Worm (Caenorhabditis elegans) whole organism, L4 larva: ENCODE measurements around the gene str-221.

Experiments used
- F37D6.2 ChIP-seq: sonication (generic microtip); optimal IDR thresholded peaks from 2 replicates; lab custom pipeline; 2016; ENCODE audit warnings: mild to moderate bottlenecking, missing genetic modification characterization, missing compliant biosample characterization
- F49E8.2 ChIP-seq: sonication (generic microtip); optimal IDR thresholded peaks from 2 replicates; lab custom pipeline; 2016; ENCODE audit warnings: missing compliant biosample characterization, mild to moderate bottlenecking, missing genetic modification characterization, borderline replicate concordance
- T20F7.1 ChIP-seq: fragments of 200-800 bp; sonication (Bioruptor generic); optimal IDR thresholded peaks from 2 replicates; lab custom pipeline; 2018; ENCODE audit warnings: mild to moderate bottlenecking, missing genetic modification characterization, missing compliant biosample characterization
- Y48G9A.11 ChIP-seq: fragments of 200-800 bp; sonication (Bioruptor generic); IDR thresholded peaks from 2 replicates; pipeline ENCODE4 v1.3.6; 2022; ENCODE audit warnings: missing genetic modification reagents, missing genetic modification characterization, missing compliant biosample characterization
- Y5F2A.4 ChIP-seq: fragments of 200-800 bp; sonication (Bioruptor generic); optimal IDR thresholded peaks from 2 replicates; lab custom pipeline; 2018; ENCODE audit warnings: mild to moderate bottlenecking, missing genetic modification characterization, missing compliant biosample characterization
- ZK337.2 ChIP-seq: fragments of 200-800 bp; sonication (Bioruptor generic); IDR thresholded peaks from 2 replicates; pipeline ENCODE4 v1.3.6; 2022; ENCODE audit warnings: missing genetic modification reagents, missing genetic modification characterization, missing compliant biosample characterization
- aha-1 ChIP-seq: fragments of 150-350 bp; peaks from one replicate; lab custom pipeline; 2014; ENCODE audit warnings: missing biosample characterization, missing genetic modification characterization
- ceh-20 ChIP-seq: fragments of 200-800 bp; sonication (Bioruptor generic); IDR thresholded peaks from 2 replicates; pipeline ENCODE4 v1.3.6; 2022; ENCODE audit warnings: missing genetic modification reagents, missing genetic modification characterization, missing compliant biosample characterization
- ceh-28 ChIP-seq: fragments of 150-350 bp; optimal IDR thresholded peaks from 2 replicates; lab custom pipeline; 2014; ENCODE audit warnings: missing biosample characterization, missing genetic modification reagents, missing genetic modification characterization
- ceh-44 ChIP-seq: fragments of 200-800 bp; sonication (Bioruptor generic); IDR thresholded peaks from 2 replicates; pipeline ENCODE4 v1.3.6; 2022; ENCODE audit warnings: missing genetic modification reagents, missing genetic modification characterization, missing compliant biosample characterization
- ceh-82 ChIP-seq: sonication (generic microtip); optimal IDR thresholded peaks from 2 replicates; lab custom pipeline; 2017; ENCODE audit warnings: missing biosample characterization, missing genetic modification characterization
- daf-16 ChIP-seq, 3 experiments: sonication (generic microtip); optimal IDR thresholded peaks; 2 replicates each; lab custom pipeline; 2016 to 2017; ENCODE audit warnings: missing genetic modification characterization in 3 of 3, missing genetic modification reagents in 3 of 3, mild to moderate bottlenecking in 2 of 3, missing compliant biosample characterization in 2 of 3, missing biosample characterization in 1 of 3, moderate library complexity in 1 of 3
- daf-19 ChIP-seq: fragments of 200-800 bp; sonication (Bioruptor generic); conservative IDR thresholded peaks from 2 replicates; pipeline ENCODE4 v1.3.6; 2022; ENCODE audit warnings: missing genetic modification characterization, missing compliant biosample characterization
- dmd-6 ChIP-seq: fragments of 200-800 bp; sonication (Bioruptor generic); IDR thresholded peaks from 2 replicates; pipeline ENCODE4 v1.3.6; 2022; ENCODE audit warnings: missing genetic modification reagents, missing genetic modification characterization, missing compliant biosample characterization
- dpl-1 ChIP-seq: fragments of 150-350 bp; optimal IDR thresholded peaks from 2 replicates; lab custom pipeline; 2014; ENCODE audit warnings: missing biosample characterization, missing genetic modification reagents, missing genetic modification characterization
- dve-1 ChIP-seq: sonication (generic microtip); optimal IDR thresholded peaks from 2 replicates; lab custom pipeline; 2017; ENCODE audit warnings: antibody characterized with exemption, mild to moderate bottlenecking, missing genetic modification characterization, missing compliant biosample characterization; ENCODE audit not compliant: insufficient read depth
- fkh-10 ChIP-seq: fragments of 150-350 bp; optimal IDR thresholded peaks from 2 replicates; lab custom pipeline; 2014; ENCODE audit warnings: missing biosample characterization, missing genetic modification reagents, missing genetic modification characterization
- fos-1 ChIP-seq: fragments of 150-350 bp; optimal IDR thresholded peaks from 2 replicates; lab custom pipeline; 2014; ENCODE audit warnings: missing biosample characterization, missing genetic modification characterization
- hif-1 ChIP-seq, 2 experiments: sonication (generic microtip); optimal IDR thresholded peaks; 2 replicates each; lab custom pipeline; 2016 to 2017; ENCODE audit warnings: missing compliant biosample characterization in 2 of 2, missing genetic modification characterization in 2 of 2, missing genetic modification reagents in 2 of 2, missing genotype in 2 of 2, mild to moderate bottlenecking in 1 of 2
- hlh-11 ChIP-seq: fragments of 200-800 bp; sonication (Bioruptor generic); optimal IDR thresholded peaks from 2 replicates; lab custom pipeline; 2018; ENCODE audit warnings: mild to moderate bottlenecking, missing genetic modification characterization, missing compliant biosample characterization
- hlh-30 ChIP-seq: sonication (generic microtip); optimal IDR thresholded peaks from 2 replicates; lab custom pipeline; 2017; ENCODE audit warnings: antibody characterized with exemption, mild to moderate bottlenecking, missing genetic modification characterization, missing compliant biosample characterization; ENCODE audit not compliant: insufficient read depth
- lin-1 ChIP-seq: fragments of 200-800 bp; sonication (Bioruptor generic); IDR thresholded peaks from 2 replicates; pipeline ENCODE4 v1.3.6; 2022; ENCODE audit warnings: missing genetic modification reagents, missing genetic modification characterization, missing compliant biosample characterization
- lin-13 ChIP-seq: fragments of 150-350 bp; optimal IDR thresholded peaks from 2 replicates; lab custom pipeline; 2014; ENCODE audit warnings: missing biosample characterization, missing genetic modification reagents, missing genetic modification characterization
- lin-29 ChIP-seq: fragments of 200-800 bp; sonication (Bioruptor generic); IDR thresholded peaks from 2 replicates; pipeline ENCODE4 v1.3.6; 2022; ENCODE audit warnings: missing genetic modification reagents, missing genetic modification characterization, missing compliant biosample characterization
- madf-5 ChIP-seq, 2 experiments: fragments of 200-800 bp; sonication (Bioruptor generic); IDR thresholded peaks; 2 replicates each; pipeline ENCODE4 v1.3.6; 2022; ENCODE audit warnings: missing compliant biosample characterization in 2 of 2, missing genetic modification characterization in 2 of 2
- mdt-29 ChIP-seq: fragments of 200-800 bp; sonication (Bioruptor generic); IDR thresholded peaks from 2 replicates; pipeline ENCODE4 v1.3.6; 2022; ENCODE audit warnings: missing genetic modification reagents, missing genetic modification characterization, missing compliant biosample characterization
- mep-1 ChIP-seq: fragments of 150-350 bp; sonication (generic microtip); optimal IDR thresholded peaks from 3 replicates; lab custom pipeline; 2014; ENCODE audit warnings: missing biosample characterization, missing genetic modification characterization
- mes-2 ChIP-seq: sonication (generic microtip); optimal IDR thresholded peaks from 2 replicates; lab custom pipeline; 2016; ENCODE audit warnings: missing genotype, mild to moderate bottlenecking, missing genetic modification characterization, missing compliant biosample characterization; ENCODE audit not compliant: poor library complexity, severe bottlenecking
- mxl-3 ChIP-seq: fragments of 200-800 bp; sonication (Bioruptor generic); optimal IDR thresholded peaks from 2 replicates; lab custom pipeline; 2018; ENCODE audit warnings: mild to moderate bottlenecking, missing genetic modification characterization, missing compliant biosample characterization
- nhr-10 ChIP-seq: fragments of 150-350 bp; optimal IDR thresholded peaks from 2 replicates; lab custom pipeline; 2014; ENCODE audit warnings: missing biosample characterization, missing genetic modification characterization
- nhr-111 ChIP-seq: fragments of 200-800 bp; sonication (Bioruptor generic); optimal IDR thresholded peaks from 2 replicates; lab custom pipeline; 2018; ENCODE audit warnings: mild to moderate bottlenecking, missing genetic modification characterization, missing compliant biosample characterization
- nhr-237 ChIP-seq: sonication (generic microtip); optimal IDR thresholded peaks from 2 replicates; lab custom pipeline; 2017; ENCODE audit warnings: missing biosample characterization, missing genetic modification characterization
- nhr-25 ChIP-seq: sonication (generic microtip); optimal IDR thresholded peaks from 2 replicates; lab custom pipeline; 2017; ENCODE audit warnings: missing genetic modification characterization, mild to moderate bottlenecking, missing compliant biosample characterization, antibody characterized with exemption, moderate library complexity, borderline replicate concordance; ENCODE audit not compliant: insufficient read depth
- nhr-28 ChIP-seq: fragments of 150-350 bp; optimal IDR thresholded peaks from 2 replicates; lab custom pipeline; 2014; ENCODE audit warnings: missing biosample characterization, missing genetic modification characterization
- nhr-41 ChIP-seq: fragments of 200-800 bp; sonication (Bioruptor generic); IDR thresholded peaks from 2 replicates; pipeline ENCODE4 v1.3.6; 2022; ENCODE audit warnings: missing genetic modification reagents, missing genetic modification characterization, missing compliant biosample characterization
- nhr-42 ChIP-seq: fragments of 200-800 bp; sonication (Bioruptor generic); IDR thresholded peaks from 2 replicates; pipeline ENCODE4 v1.3.6; 2022; ENCODE audit warnings: missing genetic modification characterization, missing compliant biosample characterization
- nhr-48 ChIP-seq: sonication (generic microtip); optimal IDR thresholded peaks from 2 replicates; lab custom pipeline; 2016; ENCODE audit warnings: mild to moderate bottlenecking, missing genetic modification characterization, missing compliant biosample characterization
- nhr-77 ChIP-seq: fragments of 150-350 bp; optimal IDR thresholded peaks from 2 replicates; lab custom pipeline; 2014; ENCODE audit warnings: missing biosample characterization, missing genetic modification characterization
- sdz-12 ChIP-seq: fragments of 200-800 bp; sonication (Bioruptor generic); optimal IDR thresholded peaks from 2 replicates; lab custom pipeline; 2018; ENCODE audit warnings: mild to moderate bottlenecking, missing genetic modification characterization, missing compliant biosample characterization
- spr-1 ChIP-seq: sonication (generic microtip); optimal IDR thresholded peaks from 2 replicates; lab custom pipeline; 2016; ENCODE audit warnings: mild to moderate bottlenecking, missing genetic modification characterization, missing compliant biosample characterization
- spr-3 ChIP-seq: fragments of 200-800 bp; sonication (Bioruptor generic); optimal IDR thresholded peaks from 2 replicates; lab custom pipeline; 2018; ENCODE audit warnings: mild to moderate bottlenecking, missing genetic modification characterization, missing compliant biosample characterization
- tra-1 ChIP-seq: fragments of 200-800 bp; sonication (Bioruptor generic); IDR thresholded peaks from 2 replicates; pipeline ENCODE4 v1.3.6; 2022; ENCODE audit warnings: missing genetic modification reagents, missing genetic modification characterization, missing compliant biosample characterization
- unc-130 ChIP-seq: sonication (generic microtip); optimal IDR thresholded peaks from 2 replicates; lab custom pipeline; 2016; ENCODE audit warnings: missing genetic modification reagents, missing genetic modification characterization, missing compliant biosample characterization
- unc-62 ChIP-seq, 3 experiments: fragments of 150-350 bp in 1 of 3; sonication (generic microtip); optimal IDR thresholded peaks in 2 of 3; peaks in 1 of 3; 1 replicate in 1 of 3; 2 replicates in 2 of 3; lab custom pipeline; 2014 to 2017; ENCODE audit warnings: missing biosample characterization in 3 of 3, missing genetic modification characterization in 3 of 3, missing genetic modification reagents in 3 of 3, missing genotype in 1 of 3
- zip-11 ChIP-seq: fragments of 200-800 bp; sonication (Bioruptor generic); IDR thresholded peaks from 2 replicates; pipeline ENCODE4 v1.3.6; 2022; ENCODE audit warnings: missing genetic modification characterization, missing compliant biosample characterization
- ztf-7 ChIP-seq: fragments of 150-350 bp; optimal IDR thresholded peaks from 2 replicates; lab custom pipeline; 2014; ENCODE audit warnings: missing biosample characterization, missing genetic modification characterization

The str-221 gene

ce11 chrV:1624340-1624739 is 15.8 kb upstream of the str-221 start, which contains the start of gene nhr-110 (continued):
- TF ChIP-seq ZK337.2 (GFP tag; lab: Robert Waterston, UW) = no peak
- no peak for TF ChIP-seq mdt-29 (GFP tag; lab: Robert Waterston, UW)
- no peak for TF ChIP-seq daf-19 (GFP tag; lab: Robert Waterston, UW)
- TF ChIP-seq daf-16 (GFP tag; optimal IDR thresholded peaks at IDR 0.05; lab: Kevin White, UChicago) = no peak
- TF ChIP-seq daf-16 (tag; optimal IDR thresholded peaks at IDR 0.05; lab: Kevin White, UChicago) = peak; percentile 47
- no peak for TF ChIP-seq F37D6.2
- no peak for TF ChIP-seq ceh-82 (tag; lab: Kevin White, UChicago)
- no peak for TF ChIP-seq lin-13 (GFP tag; lab: Kevin White, UChicago)
- no peak for TF ChIP-seq spr-1 (tag; lab: Kevin White, UChicago)
- TF ChIP-seq dve-1 = peak; percentile 33
- no peak for TF ChIP-seq ceh-44
- no peak for TF ChIP-seq fos-1 (tag; lab: Kevin White, UChicago)
- no peak for TF ChIP-seq unc-130
- no peak for TF ChIP-seq nhr-42
- TF ChIP-seq dpl-1 (GFP tag; lab: Kevin White, UChicago) = no peak
- no peak for TF ChIP-seq spr-3 (GFP tag; lab: Kevin White, UChicago)
- no peak for TF ChIP-seq hlh-30 (tag; lab: Kevin White, UChicago)
- TF ChIP-seq F49E8.2 (tag; lab: Kevin White, UChicago) = no peak
- TF ChIP-seq sdz-12 (GFP tag; lab: Kevin White, UChicago) = no peak

DNA sequence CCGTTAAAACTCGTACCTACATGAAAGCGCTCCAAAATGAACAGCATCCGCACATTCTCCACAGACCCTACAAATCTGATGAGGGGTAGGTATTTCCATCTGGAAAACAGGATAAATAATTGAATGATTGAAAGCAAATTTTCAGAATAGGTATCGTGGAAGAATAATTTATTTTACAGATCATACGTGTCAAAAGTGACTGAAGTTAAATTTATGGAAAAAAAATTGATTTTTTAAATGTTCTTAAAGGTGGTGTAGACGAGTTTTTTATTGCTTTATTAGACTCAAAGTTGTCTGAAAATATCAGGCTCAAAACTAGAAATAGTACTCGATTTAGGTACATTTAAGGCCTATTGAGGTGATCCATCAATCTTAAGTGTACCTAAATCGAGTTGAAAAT is 13.4 kb upstream of the str-221 start, which contains the start of gene nhr-237:
nhr-237 (minus strand) TSS at position 101 of the 400 bp plus-strand sequence.
- no peak for TF ChIP-seq nhr-77 (tag; lab: Kevin White, UChicago)
- no peak for TF ChIP-seq zip-11 (GFP tag; lab: Robert Waterston, UW)
- no peak for TF ChIP-seq mep-1 (tag; lab: Kevin White, UChicago)
- no peak for TF ChIP-seq ceh-20 (GFP tag; lab: Robert Waterston, UW)
- TF ChIP-seq ceh-28 (tag; lab: Kevin White, UChicago) = no peak
- TF ChIP-seq unc-62 (GFP tag; optimal IDR thresholded peaks at IDR 0.05 in 1 of 2; lab: Kevin White, UChicago) = no peak
- TF ChIP-seq unc-62 (tag; optimal IDR thresholded peaks at IDR 0.05; lab: Kevin White, UChicago) = no peak
- TF ChIP-seq nhr-10 (tag; lab: Kevin White, UChicago) = no peak
- TF ChIP-seq Y5F2A.4 (GFP tag; lab: Kevin White, UChicago) = no peak
- no peak for TF ChIP-seq nhr-111 (GFP tag; lab: Kevin White, UChicago)
- TF ChIP-seq nhr-237 (tag; lab: Kevin White, UChicago) = no peak
- no peak for TF ChIP-seq madf-5 (GFP tag; IDR thresholded peaks at IDR 0.05; lab: Robert Waterston, UW)
- no peak for TF ChIP-seq T20F7.1 (GFP tag; lab: Kevin White, UChicago)
- TF ChIP-seq lin-1 = no peak
- no peak for TF ChIP-seq nhr-48 (tag; lab: Kevin White, UChicago)
- TF ChIP-seq tra-1 (GFP tag; lab: Robert Waterston, UW) = no peak
- no peak for TF ChIP-seq F37D6.2
- no peak for TF ChIP-seq lin-29 (GFP tag; lab: Robert Waterston, UW)
- TF ChIP-seq Y48G9A.11 (GFP tag; lab: Robert Waterston, UW) = no peak

DNA sequence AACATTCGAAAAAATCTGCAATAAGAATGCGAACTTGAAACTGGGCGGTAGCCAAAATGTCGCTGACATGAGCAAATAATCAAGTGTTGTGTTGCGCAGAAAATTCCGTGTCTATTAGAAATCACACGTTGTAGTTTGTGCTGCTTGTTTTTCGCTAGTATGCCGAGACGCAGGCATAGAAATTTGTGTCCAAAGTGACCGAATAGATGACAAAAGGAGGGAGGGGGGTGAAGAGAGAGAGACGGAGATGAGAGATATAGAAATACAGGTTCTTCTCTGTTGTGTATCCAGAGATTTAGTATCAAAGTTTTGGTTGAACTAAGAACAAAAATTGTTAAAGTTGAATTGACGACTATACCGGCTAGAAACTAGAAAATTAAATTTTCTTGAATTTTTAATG is 12.8 kb upstream of the str-221 start:
- TF ChIP-seq nhr-28 (tag; lab: Kevin White, UChicago) (peak; percentile 100), nhr-25 (tag; lab: Kevin White, UChicago) (peak; percentile 32), fkh-10 (GFP tag; lab: Kevin White, UChicago) (no peak), hlh-11 (peak; percentile 40), nhr-48 (tag; lab: Kevin White, UChicago) (no peak), Y48G9A.11 (GFP tag; lab: Robert Waterston, UW) (no peak), mes-2 (peak; percentile 21), mxl-3 (GFP tag; lab: Kevin White, UChicago) (peak; percentile 23), hlh-30 (tag; lab: Kevin White, UChicago) (peak; percentile 55), ztf-7 (tag; lab: Kevin White, UChicago) (no peak), nhr-77 (tag; lab: Kevin White, UChicago) (peak; percentile 95), dmd-6 (GFP tag; lab: Robert Waterston, UW) (peak; percentile 39), unc-62 (GFP tag; optimal IDR thresholded peaks at IDR 0.05 in 1 of 2; lab: Kevin White, UChicago) (peak in 1 of 2 experiments; percentile 74), unc-62 (tag; optimal IDR thresholded peaks at IDR 0.05; lab: Kevin White, UChicago) (no peak), nhr-41 (no peak), dve-1 (peak; percentile 6), hif-1 (tag; optimal IDR thresholded peaks at IDR 0.05; lab: Kevin White, UChicago) (no peak), aha-1 (tag; lab: Kevin White, UChicago) (peak; percentile 25), lin-29 (GFP tag; lab: Robert Waterston, UW) (no peak), F49E8.2 (tag; lab: Kevin White, UChicago) (no peak)
